Worm (Caenorhabditis elegans): Measurements from ENCODE around the gene F49E8.6.
A peak's percentile ranks its signal among the peaks of the same experiment; 100 is the strongest.
"Not testable (repeated sequence)": the region's sequence is repeated elsewhere in the genome, so short reads cannot be mapped to it uniquely, and the experiment has no call there.

The F49E8.6 gene

ce11 chrIV:7573944-7574343 lies 19.5 kb upstream of the F49E8.6 start (continued):
- TF ChIP-seq ama-1 (optimal IDR thresholded peaks at IDR 0.05) (no peak), ama-1 (GFP tag; optimal IDR thresholded peaks at IDR 0.05) (peak; percentile 81 to 96), nhr-90 (tag; optimal IDR thresholded peaks at IDR 0.05) (peak; percentile 98), nhr-27 (tag; optimal IDR thresholded peaks at IDR 0.05) (peak; percentile 92), C06A6.2 (GFP tag; conservative IDR thresholded peaks at IDR 0.05) (0 out of 2 replicates have a peak, but pooled peaks have one; percentile 36), sea-2 (GFP tag; IDR thresholded peaks at IDR 0.05) (no peak; the same call in 1 of the 2 replicates), hlh-26 (GFP tag; conservative IDR thresholded peaks at IDR 0.05) (0 out of 2 replicates have a peak, but pooled peaks have one; percentile 47), somi-1 (GFP tag; optimal IDR thresholded peaks at IDR 0.05) (peak; percentile 82)

- TF ChIP-seq rec-8 (tag; optimal IDR thresholded peaks at IDR 0.05) (no peak), mel-28 (tag; optimal IDR thresholded peaks at IDR 0.05; ENCODE audit: borderline replicate concordance) (no peak), lin-54 (GFP tag; optimal IDR thresholded peaks at IDR 0.05) (no peak), F57A8.1 (GFP tag; optimal IDR thresholded peaks at IDR 0.05) (no peak), repo-1 (tag; optimal IDR thresholded peaks at IDR 0.05) (no peak), let-526 (GFP tag; IDR thresholded peaks at IDR 0.05) (no peak), F23B12.7 (tag; optimal IDR thresholded peaks at IDR 0.05; ENCODE audit: insufficient read depth) (no peak), unc-130 (GFP tag; optimal IDR thresholded peaks at IDR 0.05) (no peak), sdz-38 (tag; optimal IDR thresholded peaks at IDR 0.05) (no peak), F10E7.11 (tag; optimal IDR thresholded peaks at IDR 0.05) (no peak), K11D2.4 (GFP tag; IDR thresholded peaks at IDR 0.05) (no peak), madf-6 (GFP tag; IDR thresholded peaks at IDR 0.05) (no peak), B0019.2 (GFP tag; conservative IDR thresholded peaks at IDR 0.05) (no peak), ztf-18 (tag; optimal IDR thresholded peaks at IDR 0.05) (no peak), madf-3 (GFP tag; IDR thresholded peaks at IDR 0.05) (no peak)
Measured at ce11 chrIV:7568593-7568992, 14.1 kb upstream of the F49E8.6 start, which contains the start of gene clec-180. Gene clec-180, plus strand, starts transcription at chrIV:7568893.

- no peak for TF ChIP-seq nhr-179 (tag; optimal IDR thresholded peaks at IDR 0.05)
- no peak for TF ChIP-seq rec-8 (tag; optimal IDR thresholded peaks at IDR 0.05)
- no peak for TF ChIP-seq atf-7 (tag; optimal IDR thresholded peaks at IDR 0.05)
- TF ChIP-seq tlf-1 (GFP tag; optimal IDR thresholded peaks at IDR 0.05): no peak
- no peak for TF ChIP-seq ztf-26 (tag; optimal IDR thresholded peaks at IDR 0.05)
- no peak for TF ChIP-seq hmg-1.2 (GFP tag; IDR thresholded peaks at IDR 0.05)
- no peak for TF ChIP-seq F33H1.4 (GFP tag; IDR thresholded peaks at IDR 0.05)
- no peak for TF ChIP-seq him-1 (tag; optimal IDR thresholded peaks at IDR 0.05)
- TF ChIP-seq fkh-3 (tag; optimal IDR thresholded peaks at IDR 0.05): no peak
Measured at ce11 chrIV:7567557-7568010, 13.1 kb upstream of the F49E8.6 start, which contains the start of gene F32E10.8. Gene F32E10.8, plus strand, starts transcription at chrIV:7567607.

- not testable (repeated sequence) for TF ChIP-seq lsy-27 (tag; optimal IDR thresholded peaks at IDR 0.05; ENCODE audit: borderline replicate concordance, insufficient read depth); tlf-1 (GFP tag; optimal IDR thresholded peaks at IDR 0.05); madf-3 (GFP tag; IDR thresholded peaks at IDR 0.05)
Measured at ce11 chrIV:7563850-7564249, 9.4 kb upstream of the F49E8.6 start, which contains the start of gene F32E10.9. Gene F32E10.9, minus strand, starts transcription at chrIV:7563950.

ce11 chrIV:7561614-7562142 lies 7.2 kb upstream of the F49E8.6 start, which contains the start of gene ima-3:
Gene ima-3, minus strand, starts transcription at chrIV:7561664.
- TF ChIP-seq attf-5 (GFP tag; optimal IDR thresholded peaks at IDR 0.05): peak; percentile 86
- no peak for TF ChIP-seq hrde-1 (tag; optimal IDR thresholded peaks at IDR 0.05; ENCODE audit: borderline replicate concordance)
- no peak for TF ChIP-seq aptf-2 (GFP tag; conservative IDR thresholded peaks at IDR 0.05)
- TF ChIP-seq ztf-18 (tag; optimal IDR thresholded peaks at IDR 0.05): no peak
- TF ChIP-seq dox-1 (GFP tag; IDR thresholded peaks at IDR 0.05): peak; percentile 28; the same call in 1 of the 2 replicates
- peak; percentile 12 for TF ChIP-seq nhr-80 (tag; optimal IDR thresholded peaks at IDR 0.05)
- peak; percentile 81 for TF ChIP-seq madf-3 (GFP tag; IDR thresholded peaks at IDR 0.05)
- no peak for TF ChIP-seq B0035.1 (tag; optimal IDR thresholded peaks at IDR 0.05)
- TF ChIP-seq ceh-100 (GFP tag; IDR thresholded peaks at IDR 0.05): peak; percentile 56; the same call in 1 of the 2 replicates
- no peak for TF ChIP-seq zfh-2 (GFP tag; conservative IDR thresholded peaks at IDR 0.05)
- no peak for TF ChIP-seq snpc-4 (GFP tag; optimal IDR thresholded peaks at IDR 0.05)
- TF ChIP-seq snpc-4 (tag; optimal IDR thresholded peaks at IDR 0.05): peak in 1 of 4 experiments; percentile 63
- peak; percentile 78 for TF ChIP-seq F23B12.7 (tag; optimal IDR thresholded peaks at IDR 0.05; ENCODE audit: insufficient read depth)

All from whole organism, young adult.